Worm (Caenorhabditis elegans): ENCODE data around the gene ZK418.7.
"Not testable (repeated sequence)": the region's sequence is repeated elsewhere in the genome, so short reads cannot be mapped to it uniquely, and the experiment has no call there.

The ZK418.7 gene

DNA sequence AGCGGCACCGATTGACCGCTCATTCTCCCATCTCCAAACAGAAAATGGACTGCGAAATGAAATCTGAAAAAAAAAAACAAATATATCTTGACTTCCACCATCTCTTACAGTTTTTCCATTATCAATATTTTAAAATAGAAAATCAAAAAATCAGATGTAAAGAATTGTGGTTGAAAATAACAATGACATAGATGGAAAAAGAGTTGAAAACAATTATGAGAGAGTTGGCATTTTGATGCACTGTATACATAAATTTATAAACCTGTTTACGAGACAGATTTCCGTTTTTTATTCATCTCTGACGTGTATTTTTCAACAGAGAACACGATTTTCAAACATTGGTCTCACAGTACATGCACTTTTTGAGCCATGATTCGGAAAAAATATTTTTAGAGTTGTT, at the start of gene ZK418.7:
ZK418.7 (minus strand) TSS at position 101 of the 400 bp plus-strand sequence.
- no peak for TF ChIP-seq ztf-29 (GFP tag; IDR thresholded peaks at IDR 0.05)
- no peak for TF ChIP-seq tab-1 (GFP tag; IDR thresholded peaks at IDR 0.05)
- TF ChIP-seq klf-2 (GFP tag; conservative IDR thresholded peaks at IDR 0.05) = no peak
- TF ChIP-seq ztf-23 (GFP tag; IDR thresholded peaks at IDR 0.05) = no peak
- no peak for TF ChIP-seq ref-1 (GFP tag; conservative IDR thresholded peaks at IDR 0.05)
- no peak for TF ChIP-seq cog-1 (tag; optimal IDR thresholded peaks at IDR 0.05)
- no peak for TF ChIP-seq flt-1 (GFP tag; IDR thresholded peaks at IDR 0.05)

DNA sequence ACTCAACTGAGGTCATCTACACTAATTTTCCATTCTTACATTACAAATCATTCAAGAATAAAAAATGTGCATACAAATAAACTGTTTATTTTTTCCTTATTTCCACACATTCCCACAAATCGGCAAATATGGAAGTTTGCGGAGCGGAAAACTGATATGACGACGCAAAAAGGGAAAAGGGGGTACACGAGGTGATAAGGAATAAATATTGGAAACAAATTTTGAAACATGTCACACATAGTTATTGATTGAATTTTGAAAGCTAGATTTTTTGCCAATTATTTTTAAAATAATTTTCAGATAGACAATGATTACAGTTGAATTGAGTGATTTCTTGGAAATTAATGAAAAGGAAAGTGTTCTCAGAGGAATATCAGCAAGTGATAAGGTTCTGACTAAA, 48.0 kb upstream of the ZK418.7 start, which contains the start of gene viro-2:
viro-2 (plus strand) TSS at position 301 of the 400 bp plus-strand sequence.
- TF ChIP-seq T22C8.4, flt-1, ztf-29 (GFP tag; IDR thresholded peaks at IDR 0.05): not testable (repeated sequence)

DNA sequence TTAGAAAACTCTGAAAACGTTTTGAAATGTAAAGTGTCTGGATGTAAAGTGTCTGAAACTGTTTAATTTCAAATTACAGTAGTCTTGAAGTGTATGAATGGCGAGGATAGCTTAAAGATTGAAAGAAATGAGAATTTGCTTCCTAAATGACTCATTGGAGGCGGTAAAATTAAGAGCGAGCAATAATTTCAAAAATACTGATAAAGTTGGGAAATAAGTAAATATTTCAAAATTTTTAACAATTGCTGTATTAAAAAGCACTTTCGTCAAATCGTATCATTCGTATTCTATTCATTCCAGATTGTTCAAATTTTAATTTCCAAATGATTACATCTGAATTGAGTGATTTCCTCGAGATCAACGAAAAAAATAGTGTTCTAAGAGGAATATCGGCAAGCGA, 43.8 kb upstream of the ZK418.7 start, which contains the start of gene B0280.2:
B0280.2 (plus strand) TSS at position 301 of the 400 bp plus-strand sequence.
- no peak for TF ChIP-seq ztf-23 (GFP tag; IDR thresholded peaks at IDR 0.05)
- TF ChIP-seq tab-1 (GFP tag; IDR thresholded peaks at IDR 0.05) = no peak
- TF ChIP-seq med-1 (GFP tag; optimal IDR thresholded peaks at IDR 0.05; ENCODE audit: insufficient read depth) = no peak
- no peak for TF ChIP-seq flt-1 (GFP tag; IDR thresholded peaks at IDR 0.05)
- no peak for TF ChIP-seq klf-2 (GFP tag; conservative IDR thresholded peaks at IDR 0.05)
- TF ChIP-seq cog-1 (tag; optimal IDR thresholded peaks at IDR 0.05) = no peak
- TF ChIP-seq ref-1 (GFP tag; conservative IDR thresholded peaks at IDR 0.05) = no peak

DNA sequence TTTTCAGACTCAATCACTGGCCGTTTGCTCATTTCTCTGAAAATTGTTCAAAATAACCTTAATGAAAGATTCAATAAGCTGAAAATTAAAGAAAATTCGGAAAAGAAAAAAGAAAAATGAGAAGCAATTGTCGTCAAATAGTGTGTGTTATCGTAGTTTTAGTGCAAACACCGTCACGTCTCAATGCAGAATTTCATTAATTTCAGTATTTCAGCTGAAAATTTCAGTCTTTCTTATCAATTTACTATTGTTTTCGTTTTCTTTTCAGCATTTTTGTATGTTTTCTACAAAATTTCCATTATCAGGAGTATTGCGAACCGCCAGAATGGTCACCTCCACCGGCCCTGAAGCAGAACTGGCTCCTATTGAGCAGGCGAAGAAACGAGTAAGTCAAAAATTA, 42.3 kb upstream of the ZK418.7 start, which contains the start of the genes B0280.9 and rpia-1:
B0280.9 (minus strand) TSS at position 36 of the 400 bp plus-strand sequence.
rpia-1 (plus strand) TSS at position 269 of the 400 bp plus-strand sequence.
- TF ChIP-seq flt-1 (GFP tag; IDR thresholded peaks at IDR 0.05) (no peak), ztf-23 (GFP tag; IDR thresholded peaks at IDR 0.05) (no peak), ref-1 (GFP tag; conservative IDR thresholded peaks at IDR 0.05) (no peak), ztf-29 (GFP tag; IDR thresholded peaks at IDR 0.05) (no peak), klf-2 (GFP tag; conservative IDR thresholded peaks at IDR 0.05) (no peak), med-1 (GFP tag; optimal IDR thresholded peaks at IDR 0.05; ENCODE audit: insufficient read depth) (no peak), tab-1 (GFP tag; IDR thresholded peaks at IDR 0.05) (no peak), cog-1 (tag; optimal IDR thresholded peaks at IDR 0.05) (no peak), T22C8.4 (GFP tag; IDR thresholded peaks at IDR 0.05) (no peak)

DNA sequence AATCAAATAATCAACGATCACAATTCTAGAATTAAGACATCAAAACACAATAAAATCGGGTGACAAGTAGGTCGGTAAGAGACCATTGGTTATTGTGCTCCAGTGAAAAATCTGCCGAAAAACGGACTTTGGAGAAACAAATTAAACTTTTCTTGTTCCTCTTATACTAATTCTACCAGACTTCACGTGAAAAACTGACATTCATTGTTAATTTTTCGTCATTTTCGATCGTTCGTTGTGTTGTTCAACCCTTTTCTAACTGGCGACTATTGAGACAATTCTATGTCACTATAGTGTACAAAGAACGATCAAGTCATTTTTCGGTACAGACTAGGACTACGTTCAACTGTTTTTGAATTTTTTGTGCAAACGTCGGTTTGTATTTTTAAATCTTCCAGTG, 39.9 kb upstream of the ZK418.7 start:
- TF ChIP-seq cog-1 (tag; optimal IDR thresholded peaks at IDR 0.05) = no peak
- TF ChIP-seq ztf-29 (GFP tag; IDR thresholded peaks at IDR 0.05) = no peak
- TF ChIP-seq med-1 (GFP tag; optimal IDR thresholded peaks at IDR 0.05; ENCODE audit: insufficient read depth) = no peak
- TF ChIP-seq ref-1 (GFP tag; conservative IDR thresholded peaks at IDR 0.05) = no peak
- no peak for TF ChIP-seq tab-1 (GFP tag; IDR thresholded peaks at IDR 0.05)
- TF ChIP-seq T22C8.4 (GFP tag; IDR thresholded peaks at IDR 0.05) = no peak
- TF ChIP-seq ztf-23 (GFP tag; IDR thresholded peaks at IDR 0.05) = no peak
- TF ChIP-seq klf-2 (GFP tag; conservative IDR thresholded peaks at IDR 0.05) = no peak
- TF ChIP-seq flt-1 (GFP tag; IDR thresholded peaks at IDR 0.05) = no peak

DNA sequence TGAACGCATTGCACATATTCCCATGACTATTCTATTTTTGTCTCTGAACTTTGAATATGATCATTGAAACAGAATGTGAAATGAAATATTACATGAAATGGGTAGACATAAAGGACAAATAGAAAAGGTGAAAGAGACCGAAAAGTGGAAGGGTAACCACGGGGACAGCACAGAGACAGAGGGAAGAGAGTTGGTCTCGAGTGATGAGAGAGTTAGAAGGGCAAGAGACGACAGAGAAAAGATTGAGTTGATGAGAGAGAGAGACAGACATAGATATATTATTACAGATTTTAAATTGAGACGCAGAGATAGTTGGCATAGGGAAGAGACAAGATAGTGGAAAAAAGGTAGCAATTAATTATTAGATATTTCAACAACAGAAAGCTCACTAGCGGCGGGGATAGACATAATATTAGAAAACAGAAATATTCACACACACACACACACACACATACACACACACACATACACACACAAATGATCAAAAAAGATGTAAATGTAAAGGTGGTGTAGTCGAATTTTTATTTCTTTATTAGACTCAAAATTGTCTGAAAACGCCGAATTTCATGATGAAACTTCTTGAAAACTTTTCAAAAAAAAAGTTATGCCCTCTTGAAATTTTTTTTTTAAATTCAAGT, 36.1 kb upstream of the ZK418.7 start:
- TF ChIP-seq med-1 (GFP tag; optimal IDR thresholded peaks at IDR 0.05; ENCODE audit: insufficient read depth) (no peak), cog-1 (tag; optimal IDR thresholded peaks at IDR 0.05) (peak; percentile 41)

DNA sequence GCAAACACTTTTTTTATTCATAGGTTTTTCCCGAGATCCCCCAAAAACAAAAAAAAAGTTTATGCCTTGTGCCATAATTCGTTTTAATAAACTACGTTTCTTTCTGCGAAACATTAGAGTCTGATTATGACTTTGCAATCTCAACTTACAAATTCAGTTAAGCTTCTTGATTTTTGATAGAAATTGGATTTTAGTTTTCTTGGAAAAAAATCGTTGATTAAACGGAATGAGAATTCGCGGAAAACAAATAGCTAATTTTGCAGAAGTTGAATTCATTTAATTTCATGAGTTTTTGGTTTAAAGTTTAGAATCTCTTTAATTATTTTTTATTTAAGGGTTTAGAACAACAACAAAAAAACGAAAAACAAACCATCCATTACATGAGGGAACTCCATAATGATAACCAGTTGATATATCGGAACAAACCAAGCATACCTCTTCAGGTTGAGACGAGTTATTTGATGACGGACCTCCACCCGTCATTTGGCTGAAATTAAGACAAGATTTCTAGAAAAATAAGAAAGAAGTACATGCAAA, 34.4 kb upstream of the ZK418.7 start, which contains the start of gene nhr-10:
nhr-10 (minus strand) TSS at position 487 of the 537 bp plus-strand sequence.
- TF ChIP-seq flt-1 (GFP tag; IDR thresholded peaks at IDR 0.05) (no peak), ztf-29 (GFP tag; IDR thresholded peaks at IDR 0.05) (no peak), ref-1 (GFP tag; conservative IDR thresholded peaks at IDR 0.05) (no peak)

DNA sequence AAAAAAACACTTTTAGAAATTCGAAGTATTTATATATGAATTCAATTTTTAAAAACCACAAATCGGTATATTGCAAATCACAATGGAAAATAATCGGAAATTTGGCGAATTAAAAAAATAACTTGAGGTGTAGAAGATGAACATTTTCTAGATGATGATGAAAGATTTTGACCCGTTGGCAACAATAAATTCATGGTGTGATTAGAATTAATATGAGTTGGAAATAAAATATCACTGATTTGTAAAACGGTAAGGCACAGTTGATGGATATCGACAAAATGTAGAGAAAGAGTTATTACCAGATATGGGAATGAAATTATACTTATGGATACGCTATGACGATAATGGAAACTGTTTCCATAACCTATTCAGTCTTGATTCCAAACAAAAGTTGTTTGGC, 31.7 kb upstream of the ZK418.7 start:
- TF ChIP-seq cog-1 (tag; optimal IDR thresholded peaks at IDR 0.05) (no peak), T22C8.4 (GFP tag; IDR thresholded peaks at IDR 0.05) (no peak)

DNA sequence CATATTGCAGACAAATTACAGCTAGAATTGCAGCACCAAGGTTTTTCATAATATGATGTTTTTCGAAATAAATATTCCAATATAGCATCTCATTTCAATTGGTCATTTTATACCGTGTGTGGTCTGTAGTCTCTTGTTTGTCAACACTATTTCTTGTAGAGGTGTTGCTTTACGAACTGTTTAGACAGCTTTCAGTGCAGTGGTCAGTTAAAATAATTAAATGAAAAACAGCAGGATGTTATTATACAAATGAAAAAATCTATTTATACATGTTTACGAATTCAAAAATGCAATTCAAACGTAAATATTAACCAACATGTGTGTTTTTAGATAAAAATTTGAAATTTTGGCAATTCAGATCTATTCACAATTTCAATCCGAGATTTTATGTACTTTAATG, 31.2 kb upstream of the ZK418.7 start, which contains the start of gene B0280.7:
B0280.7 (minus strand) TSS at position 101 of the 400 bp plus-strand sequence.
- TF ChIP-seq klf-2 (GFP tag; conservative IDR thresholded peaks at IDR 0.05) = no peak
- TF ChIP-seq T22C8.4 (GFP tag; IDR thresholded peaks at IDR 0.05) = no peak
- no peak for TF ChIP-seq ztf-29 (GFP tag; IDR thresholded peaks at IDR 0.05)
- no peak for TF ChIP-seq flt-1 (GFP tag; IDR thresholded peaks at IDR 0.05)
- TF ChIP-seq cog-1 (tag; optimal IDR thresholded peaks at IDR 0.05) = no peak
- no peak for TF ChIP-seq ztf-23 (GFP tag; IDR thresholded peaks at IDR 0.05)
- TF ChIP-seq med-1 (GFP tag; optimal IDR thresholded peaks at IDR 0.05; ENCODE audit: insufficient read depth) = no peak
- TF ChIP-seq ref-1 (GFP tag; conservative IDR thresholded peaks at IDR 0.05) = no peak
- TF ChIP-seq tab-1 (GFP tag; IDR thresholded peaks at IDR 0.05) = no peak

DNA sequence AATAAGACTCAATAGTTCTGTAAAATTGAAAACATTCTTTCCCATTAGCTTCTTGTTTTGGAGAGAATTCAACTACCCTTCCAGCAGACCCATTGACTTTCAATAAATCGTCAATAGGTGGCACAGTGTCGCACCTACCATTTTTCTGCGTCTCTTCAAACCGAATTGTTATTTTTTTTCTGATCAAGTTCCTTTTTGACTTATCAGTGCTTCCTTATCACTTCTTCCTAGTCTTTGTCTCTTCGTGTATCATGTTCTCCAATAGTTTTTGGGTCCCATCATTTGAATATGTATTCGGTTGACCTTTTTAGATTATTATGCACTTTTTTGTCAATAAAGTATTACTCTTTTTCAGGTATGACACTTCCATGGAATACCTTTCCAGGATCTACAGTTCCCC, 27.4 kb upstream of the ZK418.7 start, which contains the start of gene odd-1:
odd-1 (plus strand) TSS at position 349 of the 400 bp plus-strand sequence.
- no peak for TF ChIP-seq ztf-29 (GFP tag; IDR thresholded peaks at IDR 0.05)
- no peak for TF ChIP-seq flt-1 (GFP tag; IDR thresholded peaks at IDR 0.05)
- no peak for TF ChIP-seq ref-1 (GFP tag; conservative IDR thresholded peaks at IDR 0.05)
- TF ChIP-seq ztf-23 (GFP tag; IDR thresholded peaks at IDR 0.05) = no peak
- TF ChIP-seq med-1 (GFP tag; optimal IDR thresholded peaks at IDR 0.05; ENCODE audit: insufficient read depth) = no peak
- TF ChIP-seq tab-1 (GFP tag; IDR thresholded peaks at IDR 0.05) = no peak
- TF ChIP-seq cog-1 (tag; optimal IDR thresholded peaks at IDR 0.05) = no peak
- no peak for TF ChIP-seq klf-2 (GFP tag; conservative IDR thresholded peaks at IDR 0.05)
- TF ChIP-seq T22C8.4 (GFP tag; IDR thresholded peaks at IDR 0.05) = no peak

All from whole organism, midembryonic.